Fruit fly (Drosophila melanogaster): ENCODE data around the gene vri.

vri gene

DNA sequence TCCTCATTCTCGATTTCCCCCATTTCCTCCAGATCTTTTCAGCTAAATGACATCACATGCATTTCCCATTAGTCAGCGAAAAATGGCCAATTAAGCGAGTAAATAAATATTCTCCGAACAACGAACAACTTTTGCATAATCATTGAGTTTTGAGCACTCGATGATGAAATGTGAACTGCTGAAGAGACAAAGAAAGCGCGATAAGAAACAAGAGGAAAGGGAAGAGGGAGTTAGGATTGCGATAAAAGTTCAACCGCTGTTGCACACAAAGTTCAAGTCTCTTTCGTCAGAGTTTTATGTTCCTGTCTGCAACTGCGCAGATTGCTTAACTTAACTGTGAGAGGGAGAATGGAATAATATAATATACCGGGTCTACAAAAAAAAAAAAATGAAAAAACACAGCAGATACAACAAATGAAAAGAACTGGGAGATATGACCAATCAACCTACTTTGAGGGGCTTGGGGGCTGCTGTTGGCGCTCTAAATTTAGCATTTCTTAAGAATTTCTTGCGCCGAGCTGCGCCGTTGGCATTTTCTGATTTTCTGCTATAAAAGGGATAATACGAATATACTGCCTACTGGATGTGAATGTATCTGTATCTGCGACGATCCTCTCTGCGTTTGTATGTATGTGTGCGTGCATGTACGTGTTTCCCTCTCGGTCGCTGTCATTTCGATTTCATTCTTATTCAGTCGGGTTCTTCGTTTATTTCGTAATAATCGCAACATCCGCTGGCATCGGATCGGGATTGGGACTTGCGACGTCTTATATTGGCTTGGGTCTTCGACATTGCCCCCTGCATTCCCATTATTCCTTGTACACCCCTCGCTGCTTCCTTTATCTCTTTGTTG is 5.9 kb downstream of the vri start (continued):
- TF ChIP-seq CG11762 (GFP tag; optimal IDR thresholded peaks at IDR 0.05; ENCODE audit: insufficient read depth) = no peak
- TF ChIP-seq CG34406 (GFP tag; optimal IDR thresholded peaks at IDR 0.05) = no peak
- peak; percentile 17 for TF ChIP-seq CG8319 (GFP tag; optimal IDR thresholded peaks at IDR 0.05)
- no peak for TF ChIP-seq CG11902 (GFP tag; optimal IDR thresholded peaks at IDR 0.05)
- no peak for TF ChIP-seq cyc (GFP tag; optimal IDR thresholded peaks at IDR 0.05)
- peak; percentile 24 for TF ChIP-seq CG16779 (tag; optimal IDR thresholded peaks at IDR 0.05)
- no peak for TF ChIP-seq topi (GFP tag; optimal IDR thresholded peaks at IDR 0.05)
- no peak for TF ChIP-seq fd85E (GFP tag; optimal IDR thresholded peaks at IDR 0.05)
- peak; percentile 17 for TF ChIP-seq achi (GFP tag; optimal IDR thresholded peaks at IDR 0.05)
- no peak for TF ChIP-seq dac (GFP tag; optimal IDR thresholded peaks at IDR 0.05)
- TF ChIP-seq Hr39 (GFP tag; optimal IDR thresholded peaks at IDR 0.05) = no peak
- peak; percentile 96 for TF ChIP-seq Blimp-1 (GFP tag; optimal IDR thresholded peaks at IDR 0.05)
- no peak for TF ChIP-seq fkh (GFP tag; optimal IDR thresholded peaks at IDR 0.05)
- TF ChIP-seq Sox102F (GFP tag; optimal IDR thresholded peaks at IDR 0.05) = peak; percentile 66
- no peak for TF ChIP-seq CG7368 (GFP tag; optimal IDR thresholded peaks at IDR 0.05)
- peak; percentile 66 for TF ChIP-seq Lpt (GFP tag; optimal IDR thresholded peaks at IDR 0.05)
- TF ChIP-seq Gug (GFP tag; IDR thresholded peaks at IDR 0.05) = no peak
- peak; percentile 37 for TF ChIP-seq CG10669 (GFP tag; optimal IDR thresholded peaks at IDR 0.05)
- peak; percentile 98 for TF ChIP-seq svp (GFP tag)
- peak; percentile 5; the same call in 1 of the 3 replicates for TF ChIP-seq eg (GFP tag; IDR thresholded peaks at IDR 0.05)
- no peak for TF ChIP-seq CG6792 (GFP tag; optimal IDR thresholded peaks at IDR 0.05)
- no peak for TF ChIP-seq CG11294 (GFP tag; IDR thresholded peaks at IDR 0.05)
- TF ChIP-seq CG15336 (GFP tag; IDR thresholded peaks at IDR 0.05) = no peak
- peak; percentile 10 for TF ChIP-seq Met (GFP tag; optimal IDR thresholded peaks at IDR 0.05)
- no peak for TF ChIP-seq CG10631 (GFP tag; optimal IDR thresholded peaks at IDR 0.05)

DNA sequence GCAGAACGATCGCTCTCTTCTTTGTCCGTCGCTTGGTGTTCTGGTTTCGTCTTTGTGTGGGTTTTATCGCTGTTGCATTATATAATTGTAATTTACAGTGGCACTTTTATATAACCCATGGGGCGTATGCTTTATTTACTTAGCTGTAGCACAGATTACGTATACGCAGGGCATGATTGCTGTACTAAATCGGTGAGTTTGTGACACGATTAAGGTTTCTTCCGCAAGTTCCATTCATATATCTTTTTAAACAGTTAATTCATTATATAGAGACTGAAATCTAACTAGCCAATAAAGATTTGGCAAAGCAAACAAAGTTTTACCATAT is 6.5 kb downstream of the vri start:
- TF ChIP-seq CG31627 (GFP tag; optimal IDR thresholded peaks at IDR 0.05) = no peak
- TF ChIP-seq net (GFP tag; optimal IDR thresholded peaks at IDR 0.05) = no peak
- peak; percentile 31 for TF ChIP-seq fkh (GFP tag; optimal IDR thresholded peaks at IDR 0.05)
- TF ChIP-seq dsx (GFP tag; optimal IDR thresholded peaks at IDR 0.05; ENCODE audit: poor library complexity, severe bottlenecking) = no peak
- TF ChIP-seq lz (GFP tag; optimal IDR thresholded peaks at IDR 0.05) = no peak
- TF ChIP-seq Met (GFP tag; optimal IDR thresholded peaks at IDR 0.05) = no peak
- peak; percentile 32 for TF ChIP-seq topi (GFP tag; optimal IDR thresholded peaks at IDR 0.05)
- TF ChIP-seq Eip78C (GFP tag) = peak; percentile 19
- TF ChIP-seq CG15336 (GFP tag; IDR thresholded peaks at IDR 0.05) = no peak
- no peak for TF ChIP-seq CG11762 (GFP tag; optimal IDR thresholded peaks at IDR 0.05; ENCODE audit: insufficient read depth)
- TF ChIP-seq CG8119 (GFP tag; IDR thresholded peaks at IDR 0.05) = no peak
- TF ChIP-seq svp (GFP tag) = peak; percentile 74
- no peak for TF ChIP-seq CG34406 (GFP tag; optimal IDR thresholded peaks at IDR 0.05)
- TF ChIP-seq cyc (GFP tag; optimal IDR thresholded peaks at IDR 0.05) = no peak
- no peak for TF ChIP-seq CG10631 (GFP tag; optimal IDR thresholded peaks at IDR 0.05)
- no peak for TF ChIP-seq Sox102F (GFP tag; optimal IDR thresholded peaks at IDR 0.05)
- TF ChIP-seq Eip75B (GFP tag; optimal IDR thresholded peaks at IDR 0.05) = peak; percentile 37
- no peak for TF ChIP-seq acj6 (GFP tag; optimal IDR thresholded peaks at IDR 0.05)
- TF ChIP-seq CG11294 (GFP tag; IDR thresholded peaks at IDR 0.05) = no peak
- no peak for TF ChIP-seq dac (GFP tag; optimal IDR thresholded peaks at IDR 0.05)
- TF ChIP-seq CG11902 (GFP tag; optimal IDR thresholded peaks at IDR 0.05) = no peak
- TF ChIP-seq CG9139 (GFP tag; optimal IDR thresholded peaks at IDR 0.05) = peak; percentile 50
- no peak for TF ChIP-seq salr (GFP tag; optimal IDR thresholded peaks at IDR 0.05)
- peak; percentile 16 for TF ChIP-seq Eip93F (GFP tag; optimal IDR thresholded peaks at IDR 0.05)
- TF ChIP-seq CG8319 (GFP tag; optimal IDR thresholded peaks at IDR 0.05) = no peak
- TF ChIP-seq CG7368 (GFP tag; optimal IDR thresholded peaks at IDR 0.05) = peak; percentile 13
